Fruit fly (Drosophila melanogaster): ENCODE measurements around the gene TBC1D23.

TBC1D23 gene

DNA sequence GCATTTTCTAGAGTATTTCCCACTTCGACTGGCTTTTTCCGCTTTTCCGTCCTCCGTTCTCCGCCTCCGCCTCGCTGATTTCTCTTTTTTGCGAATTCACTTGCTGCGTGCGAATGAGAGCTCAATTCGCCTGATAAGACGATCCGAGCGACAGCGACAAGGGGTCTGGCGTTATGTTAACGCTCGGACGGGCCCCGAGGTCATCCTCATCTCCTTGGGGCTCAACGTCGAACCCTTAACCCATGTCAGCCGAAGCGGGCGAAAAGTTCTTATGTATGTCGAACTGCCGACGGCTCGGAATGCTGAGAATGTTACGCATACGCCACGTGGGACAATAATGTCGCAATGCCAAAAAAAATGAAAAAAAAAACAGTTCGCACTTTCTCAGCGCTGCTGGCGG is 33.7 kb upstream of the TBC1D23 start:
- TF ChIP-seq Pdp1 (GFP tag; optimal IDR thresholded peaks at IDR 0.05), result peak in 1 of 2 experiments; percentile 23
- TF ChIP-seq abd-A (tag; optimal IDR thresholded peaks at IDR 0.05), result peak; percentile 19
- TF ChIP-seq CG7987 (GFP tag; optimal IDR thresholded peaks at IDR 0.05), result no peak
- no peak for TF ChIP-seq NK7.1 (GFP tag; optimal IDR thresholded peaks at IDR 0.05)
- TF ChIP-seq Deaf1 (tag; optimal IDR thresholded peaks at IDR 0.05), result peak; percentile 16
- TF ChIP-seq sd (tag; optimal IDR thresholded peaks at IDR 0.05), result peak; percentile 84
- TF ChIP-seq CG13894 (tag; optimal IDR thresholded peaks at IDR 0.05), result peak; percentile 86

DNA sequence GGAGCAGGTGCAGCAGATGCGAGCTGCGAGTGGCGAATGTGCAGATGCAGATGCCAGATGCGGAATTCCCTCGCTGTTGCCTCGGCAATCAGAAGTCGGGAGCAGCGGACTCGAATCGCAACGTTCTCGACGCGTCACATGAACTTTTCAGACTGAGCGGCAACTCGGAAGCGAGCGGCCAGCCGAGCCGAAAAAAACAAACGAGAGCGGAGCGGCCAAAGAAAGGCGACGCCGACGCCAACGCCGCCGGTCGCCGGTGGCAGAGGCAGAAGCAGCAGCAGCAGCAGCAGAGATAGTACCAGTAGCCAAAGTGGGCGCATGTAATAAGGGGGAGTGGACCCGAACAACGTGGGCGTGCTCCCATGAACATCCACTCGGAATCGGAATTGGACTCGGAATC is 26.8 kb upstream of the TBC1D23 start, which contains the start of gene CG4629:
TSS of gene CG4629 (minus strand) at position 156 of the 400 bp plus-strand sequence.
- TF ChIP-seq HLH4C (GFP tag; IDR thresholded peaks at IDR 0.05; ENCODE audit: partially characterized antibody), result peak; percentile 49; the same call in 1 of the 3 replicates
- TF ChIP-seq Med (GFP tag), result peak; percentile 88
- TF ChIP-seq zen2 (GFP tag; IDR thresholded peaks at IDR 0.05; ENCODE audit: partially characterized antibody), result peak; percentile 62; the same call in 2 of the 3 replicates
- TF ChIP-seq Fer1 (GFP tag; optimal IDR thresholded peaks at IDR 0.05), result peak; percentile 14
- TF ChIP-seq CG34422 (GFP tag; IDR thresholded peaks at IDR 0.05), result peak; percentile 55; the same call in 1 of the 3 replicates
- peak; percentile 26; the same call in 1 of the 2 replicates for TF ChIP-seq ato (GFP tag; IDR thresholded peaks at IDR 0.05; ENCODE audit: partially characterized antibody)
- no peak for TF ChIP-seq Doc2 (GFP tag; IDR thresholded peaks at IDR 0.05)
- 0 out of 2 replicates have a peak, but pooled peaks have one; percentile 15 for TF ChIP-seq sob (GFP tag; IDR thresholded peaks at IDR 0.05)
- no peak for TF ChIP-seq CG10431 (GFP tag; optimal IDR thresholded peaks at IDR 0.05)
- no peak for TF ChIP-seq H2.0 (GFP tag; IDR thresholded peaks at IDR 0.05)
- no peak for TF ChIP-seq D (optimal IDR thresholded peaks at IDR 0.05)
- no peak for TF ChIP-seq D (GFP tag; optimal IDR thresholded peaks at IDR 0.05)
- peak; percentile 21 for TF ChIP-seq eyg (GFP tag; optimal IDR thresholded peaks at IDR 0.05)
- peak; percentile 19; the same call in 1 of the 4 replicates for TF ChIP-seq Dll (GFP tag; IDR thresholded peaks at IDR 0.05; ENCODE audit: partially characterized antibody)
- peak; percentile 55; the same call in 1 of the 2 replicates for TF ChIP-seq sna (GFP tag; IDR thresholded peaks at IDR 0.05; ENCODE audit: partially characterized antibody)
- peak; percentile 38 for TF ChIP-seq Nf-YC (tag; optimal IDR thresholded peaks at IDR 0.05)
- TF ChIP-seq tgo (GFP tag; IDR thresholded peaks at IDR 0.05), result no peak
- 0 out of 3 replicates have a peak, but pooled peaks have one; percentile 43 for TF ChIP-seq CG11456 (GFP tag; IDR thresholded peaks at IDR 0.05)
- 0 out of 2 replicates have a peak, but pooled peaks have one; percentile 28 for TF ChIP-seq Scr (GFP tag; IDR thresholded peaks at IDR 0.05; ENCODE audit: partially characterized antibody)
- no peak for TF ChIP-seq toy (GFP tag; IDR thresholded peaks at IDR 0.05)
- TF ChIP-seq Gsc (GFP tag; IDR thresholded peaks at IDR 0.05), result no peak
- TF ChIP-seq CG6689 (GFP tag; IDR thresholded peaks at IDR 0.05), result 0 out of 2 replicates have a peak, but pooled peaks have one; percentile 11
- TF ChIP-seq E2f2 (GFP tag; IDR thresholded peaks at IDR 0.05), result peak; percentile 7; the same call in 1 of the 2 replicates
- 0 out of 3 replicates have a peak, but pooled peaks have one; percentile 14 for TF ChIP-seq CG16813 (GFP tag; IDR thresholded peaks at IDR 0.05; ENCODE audit: partially characterized antibody)
- no peak for TF ChIP-seq pita (GFP tag; optimal IDR thresholded peaks at IDR 0.05)
- TF ChIP-seq hkb (optimal IDR thresholded peaks at IDR 0.05), result no peak
- TF ChIP-seq hkb (GFP tag; IDR thresholded peaks at IDR 0.05), result peak; percentile 41; the same call in 1 of the 2 replicates
- TF ChIP-seq Trl (optimal IDR thresholded peaks at IDR 0.05), result peak in 1 of 2 experiments; percentile 53
- TF ChIP-seq Trl (GFP tag; optimal IDR thresholded peaks at IDR 0.05), result no peak
- peak; percentile 39 for TF ChIP-seq nom (GFP tag; optimal IDR thresholded peaks at IDR 0.05)
- TF ChIP-seq CG32532 (GFP tag; IDR thresholded peaks at IDR 0.05), result 0 out of 2 replicates have a peak, but pooled peaks have one; percentile 48
- no peak for TF ChIP-seq CG13894 (tag; optimal IDR thresholded peaks at IDR 0.05)
- TF ChIP-seq Bgb (GFP tag; IDR thresholded peaks at IDR 0.05; ENCODE audit: partially characterized antibody), result peak; percentile 53; the same call in 1 of the 2 replicates
- no peak for TF ChIP-seq CG8944 (GFP tag; optimal IDR thresholded peaks at IDR 0.05)
- peak; percentile 96 for TF ChIP-seq Deaf1 (tag; optimal IDR thresholded peaks at IDR 0.05)
- TF ChIP-seq Adf1 (GFP tag; IDR thresholded peaks at IDR 0.05), result peak; percentile 100
- peak; percentile 57 for TF ChIP-seq CG13287 (GFP tag; IDR thresholded peaks at IDR 0.05; ENCODE audit: partially characterized antibody)
- TF ChIP-seq Pdp1 (GFP tag; optimal IDR thresholded peaks at IDR 0.05), result peak in 1 of 2 experiments; percentile 2
- TF ChIP-seq unc-4 (GFP tag; IDR thresholded peaks at IDR 0.05; ENCODE audit: partially characterized antibody), result 0 out of 2 replicates have a peak, but pooled peaks have one; percentile 22
- TF ChIP-seq chinmo (GFP tag; IDR thresholded peaks at IDR 0.05; ENCODE audit: partially characterized antibody), result 0 out of 4 replicates have a peak, but pooled peaks have one; percentile 70
- peak; percentile 52; the same call in 2 of the 3 replicates for TF ChIP-seq ci (GFP tag; IDR thresholded peaks at IDR 0.05)
- peak; percentile 25 for TF ChIP-seq CG9932 (GFP tag; IDR thresholded peaks at IDR 0.05)
- peak; percentile 68 for TF ChIP-seq Jarid2 (GFP tag; optimal IDR thresholded peaks at IDR 0.05)

Data from whole organism, embryonic.